Fruit fly (Drosophila melanogaster) whole organism, wandering third instar larva: ENCODE data around the gene TfAP-2.

ENCODE experiments used
- CG32264 ChIP-seq: fragments of 200-800 bp; sonication (Bioruptor generic); optimal IDR thresholded peaks from 2 replicates; lab custom pipeline; 2016; ENCODE audit warnings: missing biosample characterization, missing genetic modification characterization
- CG9705 ChIP-seq: fragments of 200-800 bp; sonication (Bioruptor generic); optimal IDR thresholded peaks from 2 replicates; lab custom pipeline; 2018; ENCODE audit warnings: missing biosample characterization, mild to moderate bottlenecking, missing genetic modification characterization
- CrebA ChIP-seq: fragments of 200-800 bp; sonication (Bioruptor generic); optimal IDR thresholded peaks from 2 replicates; lab custom pipeline; 2016; ENCODE audit warnings: missing biosample characterization, mild to moderate bottlenecking, missing genetic modification characterization, borderline replicate concordance
- Dfd ChIP-seq: fragments of >200 bp; optimal IDR thresholded peaks from 2 replicates; lab custom pipeline; 2017; ENCODE audit warnings: missing biosample characterization, missing genetic modification characterization
- Dif ChIP-seq: fragments of 200-275, 200-300 bp; sonication (Bioruptor generic); optimal IDR thresholded peaks from 2 replicates; lab custom pipeline; 2018; ENCODE audit warnings: missing biosample characterization, missing genetic modification characterization; ENCODE audit not compliant: partially characterized antibody
- GATAd ChIP-seq: sonication (Bioruptor generic); optimal IDR thresholded peaks from 2 replicates; lab custom pipeline; 2016; ENCODE audit warnings: missing biosample characterization, missing genetic modification characterization
- HLH106 ChIP-seq: fragments of 200-800 bp; optimal IDR thresholded peaks from 3 replicates; lab custom pipeline; 2019; ENCODE audit warnings: missing biosample characterization, mild to moderate bottlenecking, missing genetic modification characterization, moderate library complexity
- Hnf4 ChIP-seq: fragments of 200-800 bp; sonication (Bioruptor generic); optimal IDR thresholded peaks from 2 replicates; lab custom pipeline; 2016; ENCODE audit warnings: missing biosample characterization, mild to moderate bottlenecking, missing genetic modification characterization
- Hr78 ChIP-seq: fragments of >200 bp; optimal IDR thresholded peaks from 2 replicates; lab custom pipeline; 2017; ENCODE audit warnings: missing biosample characterization, missing genetic modification characterization
- Hr83 ChIP-seq: fragments of 200-300 bp; sonication (Bioruptor generic); optimal IDR thresholded peaks from 2 replicates; lab custom pipeline; 2016; ENCODE audit warnings: missing biosample characterization, mild to moderate bottlenecking, missing genetic modification characterization, moderate library complexity; ENCODE audit not compliant: poor library complexity, severe bottlenecking
- Jra ChIP-seq: sonication (Bioruptor generic); optimal IDR thresholded peaks from 2 replicates; lab custom pipeline; 2016; ENCODE audit warnings: missing biosample characterization, missing genetic modification characterization
- Mio ChIP-seq: sonication (Bioruptor generic); optimal IDR thresholded peaks from 2 replicates; lab custom pipeline; 2016; ENCODE audit warnings: missing biosample characterization, missing genetic modification characterization
- Myc ChIP-seq: fragments of >200 bp; optimal IDR thresholded peaks from 2 replicates; lab custom pipeline; 2017
- N ChIP-seq: fragments of >200 bp; optimal IDR thresholded peaks from 2 replicates; lab custom pipeline; 2018; ENCODE audit warnings: missing biosample characterization, missing external identifiers, missing genetic modification characterization
- OdsH ChIP-seq: fragments of 200-800 bp; sonication (Bioruptor generic); optimal IDR thresholded peaks from 2 replicates; lab custom pipeline; 2016; ENCODE audit warnings: missing biosample characterization, mild to moderate bottlenecking, missing genetic modification characterization
- Rel ChIP-seq, 2 experiments: fragments of 200-800 bp; sonication (Bioruptor generic) in 1 of 2; optimal IDR thresholded peaks; 2 replicates in 1 of 2; 3 replicates in 1 of 2; lab custom pipeline; 2016 to 2019; ENCODE audit warnings: mild to moderate bottlenecking in 2 of 2, missing biosample characterization in 2 of 2, missing genetic modification characterization in 2 of 2, moderate library complexity in 1 of 2
- Vsx2 ChIP-seq: fragments of 200-300, 225-300 bp; sonication (Bioruptor generic); optimal IDR thresholded peaks from 2 replicates; lab custom pipeline; 2018; ENCODE audit warnings: missing biosample characterization, missing genetic modification characterization; ENCODE audit not compliant: partially characterized antibody
- br ChIP-seq: fragments of 200-800 bp; sonication (Bioruptor generic); optimal IDR thresholded peaks from 2 replicates; lab custom pipeline; 2016; ENCODE audit warnings: missing biosample characterization, missing genetic modification characterization
- brk ChIP-seq: fragments of 200-800 bp; sonication (Bioruptor generic); optimal IDR thresholded peaks from 2 replicates; lab custom pipeline; 2016; ENCODE audit warnings: missing biosample characterization, mild to moderate bottlenecking, missing genetic modification characterization
- dl ChIP-seq, 2 experiments: fragments of 175-275, 200-275 bp in 1 of 2; fragments of 200-275 bp in 1 of 2; sonication (Bioruptor generic); optimal IDR thresholded peaks; lab custom pipeline; 2018; ENCODE audit warnings: mild to moderate bottlenecking in 2 of 2, missing biosample characterization in 2 of 2, missing genetic modification characterization in 2 of 2, moderate library complexity in 2 of 2; ENCODE audit not compliant: partially characterized antibody in 2 of 2, insufficient read depth in 1 of 2
- dsf ChIP-seq: sonication (Bioruptor generic); optimal IDR thresholded peaks from 2 replicates; lab custom pipeline; 2016; ENCODE audit warnings: missing biosample characterization, missing genetic modification characterization, borderline replicate concordance
- ey ChIP-seq: fragments of 200-800 bp; sonication (Bioruptor generic); optimal IDR thresholded peaks from 2 replicates; lab custom pipeline; 2016; ENCODE audit warnings: missing biosample characterization, missing genetic modification characterization
- foxo ChIP-seq, 2 experiments: fragments of 200-800 bp; sonication (Bioruptor generic); optimal IDR thresholded peaks; 2 replicates in 1 of 2; 3 replicates in 1 of 2; lab custom pipeline; 2016 to 2017; ENCODE audit warnings: missing biosample characterization in 2 of 2, missing genetic modification characterization in 2 of 2
- fru ChIP-seq: fragments of 200-800 bp; sonication (Bioruptor generic); optimal IDR thresholded peaks from 3 replicates; lab custom pipeline; 2016; ENCODE audit warnings: missing biosample characterization, mild to moderate bottlenecking, missing genetic modification characterization
- h ChIP-seq: fragments of 200-800 bp; sonication (Bioruptor generic); optimal IDR thresholded peaks from 3 replicates; lab custom pipeline; 2016; ENCODE audit warnings: missing biosample characterization, mild to moderate bottlenecking, missing genetic modification characterization
- jim ChIP-seq: fragments of 175-275, 200-325 bp; sonication (Bioruptor generic); optimal IDR thresholded peaks from 2 replicates; lab custom pipeline; 2016; ENCODE audit warnings: missing biosample characterization, mild to moderate bottlenecking, missing genetic modification characterization
- lola ChIP-seq: fragments of >200 bp; optimal IDR thresholded peaks from 2 replicates; lab custom pipeline; 2017; ENCODE audit warnings: missing biosample characterization, missing genetic modification characterization
- psq ChIP-seq: fragments of 200-800 bp; sonication (Bioruptor generic); optimal IDR thresholded peaks from 3 replicates; lab custom pipeline; 2017; ENCODE audit warnings: missing biosample characterization, mild to moderate bottlenecking, missing genetic modification characterization, moderate library complexity
- rgr ChIP-seq: fragments of 200-800 bp; sonication (Bioruptor generic); optimal IDR thresholded peaks from 3 replicates; lab custom pipeline; 2016; ENCODE audit warnings: missing biosample characterization, mild to moderate bottlenecking, missing genetic modification characterization
- sage ChIP-seq: fragments of 200-800 bp; sonication (Bioruptor generic); optimal IDR thresholded peaks from 2 replicates; lab custom pipeline; 2016; ENCODE audit warnings: missing biosample characterization, mild to moderate bottlenecking, missing genetic modification characterization
- tai ChIP-seq: sonication (Bioruptor generic); optimal IDR thresholded peaks from 2 replicates; lab custom pipeline; 2016; ENCODE audit warnings: missing biosample characterization, missing genetic modification characterization
- usp ChIP-seq: fragments of >200 bp; optimal IDR thresholded peaks from 2 replicates; lab custom pipeline; 2017; ENCODE audit warnings: missing biosample characterization, missing genetic modification characterization
- woc ChIP-seq: sonication (Bioruptor generic); optimal IDR thresholded peaks from 2 replicates; lab custom pipeline; 2016; ENCODE audit warnings: missing biosample characterization, mild to moderate bottlenecking, missing genetic modification characterization

Gene TfAP-2

dm6 chr3L:21554752-21555151 lies 31.9 kb upstream of the TfAP-2 start, which contains the start of gene Wnk:
TSS of gene Wnk (minus strand) at chr3L:21554928.
- TF ChIP-seq sage (GFP tag; lab: Kevin White, UChicago), result no peak
- TF ChIP-seq HLH106 (tag; lab: Kevin White, UChicago), result no peak
- TF ChIP-seq foxo (GFP tag; optimal IDR thresholded peaks at IDR 0.05; lab: Kevin White, UChicago), result no peak
- TF ChIP-seq Rel (GFP tag; optimal IDR thresholded peaks at IDR 0.05; lab: Kevin White, UChicago), result no peak
- no peak for TF ChIP-seq Rel (tag; optimal IDR thresholded peaks at IDR 0.05; lab: Kevin White, UChicago)
- TF ChIP-seq GATAd (GFP tag; lab: Kevin White, UChicago), result no peak
- no peak for TF ChIP-seq Dfd (GFP tag; lab: Kevin White, UChicago)
- TF ChIP-seq CG9705 (GFP tag; lab: Kevin White, UChicago), result no peak
- no peak for TF ChIP-seq ey (GFP tag; lab: Kevin White, UChicago)

dm6 chr3L:21558176-21558871 lies 28.3 kb upstream of the TfAP-2 start, which contains the start of gene CG7173:
TSS of gene CG7173 (minus strand) at chr3L:21558226.
- TF ChIP-seq Hnf4 (GFP tag; lab: Kevin White, UChicago), result no peak
- no peak for TF ChIP-seq Rel (GFP tag; optimal IDR thresholded peaks at IDR 0.05; lab: Kevin White, UChicago)
- TF ChIP-seq Rel (tag; optimal IDR thresholded peaks at IDR 0.05; lab: Kevin White, UChicago), result no peak
- TF ChIP-seq lola (GFP tag; lab: Kevin White, UChicago), result no peak
- TF ChIP-seq CG32264 (GFP tag; lab: Kevin White, UChicago), result no peak
- no peak for TF ChIP-seq ey (GFP tag; lab: Kevin White, UChicago)
- TF ChIP-seq Myc (lab: Kevin White, UChicago), result no peak
- no peak for TF ChIP-seq brk (GFP tag; lab: Kevin White, UChicago)
- TF ChIP-seq GATAd (GFP tag; lab: Kevin White, UChicago), result no peak
- TF ChIP-seq Hr83 (GFP tag; lab: Kevin White, UChicago), result no peak
- no peak for TF ChIP-seq OdsH (GFP tag; lab: Kevin White, UChicago)
- TF ChIP-seq CG9705 (GFP tag; lab: Kevin White, UChicago), result no peak
- TF ChIP-seq h (GFP tag; lab: Kevin White, UChicago), result no peak

- no peak for TF ChIP-seq Hr83 (GFP tag; lab: Kevin White, UChicago)
Measured at dm6 chr3L:21562081-21562480, 24.5 kb upstream of the TfAP-2 start, which contains the start of gene CapaR. TSS of gene CapaR (minus strand) at chr3L:21562181.

dm6 chr3L:21565126-21565525 lies 21.5 kb upstream of the TfAP-2 start, which contains the start of gene CG7634:
TSS of gene CG7634 (plus strand) at chr3L:21565426.
- TF ChIP-seq CrebA (GFP tag; lab: Kevin White, UChicago) (no peak), br (GFP tag; lab: Kevin White, UChicago) (no peak), GATAd (GFP tag; lab: Kevin White, UChicago) (no peak), dsf (GFP tag; lab: Kevin White, UChicago) (no peak), foxo (GFP tag; optimal IDR thresholded peaks at IDR 0.05; lab: Kevin White, UChicago) (no peak), h (GFP tag; lab: Kevin White, UChicago) (no peak), N (no peak), OdsH (GFP tag; lab: Kevin White, UChicago) (no peak), HLH106 (tag; lab: Kevin White, UChicago) (no peak), lola (GFP tag; lab: Kevin White, UChicago) (no peak), woc (GFP tag; lab: Kevin White, UChicago) (no peak), Dfd (GFP tag; lab: Kevin White, UChicago) (no peak), Dif (GFP tag; lab: Kevin White, UChicago) (no peak), Vsx2 (GFP tag; lab: Kevin White, UChicago) (no peak), jim (GFP tag; lab: Kevin White, UChicago) (no peak), Hr83 (GFP tag; lab: Kevin White, UChicago) (no peak), fru (no peak), Hnf4 (GFP tag; lab: Kevin White, UChicago) (no peak), CG9705 (GFP tag; lab: Kevin White, UChicago) (no peak), tai (GFP tag; lab: Kevin White, UChicago) (no peak)
- TF ChIP-seq, all 38 proteins: peak for 0

dm6 chr3L:21568254-21568653 lies 18.4 kb upstream of the TfAP-2 start:
- TF ChIP-seq dsf (GFP tag; lab: Kevin White, UChicago) (no peak), Mio (GFP tag; lab: Kevin White, UChicago) (no peak), rgr (no peak), Hr83 (GFP tag; lab: Kevin White, UChicago) (no peak), Dfd (GFP tag; lab: Kevin White, UChicago) (no peak), sage (GFP tag; lab: Kevin White, UChicago) (no peak), Hr78 (no peak), Jra (no peak), Vsx2 (GFP tag; lab: Kevin White, UChicago) (no peak), br (GFP tag; lab: Kevin White, UChicago) (no peak), h (GFP tag; lab: Kevin White, UChicago) (no peak), lola (GFP tag; lab: Kevin White, UChicago) (no peak), GATAd (GFP tag; lab: Kevin White, UChicago) (no peak), psq (GFP tag; lab: Kevin White, UChicago) (no peak), Rel (GFP tag; optimal IDR thresholded peaks at IDR 0.05; lab: Kevin White, UChicago) (no peak), Rel (tag; optimal IDR thresholded peaks at IDR 0.05; lab: Kevin White, UChicago) (no peak), dl (GFP tag; optimal IDR thresholded peaks at IDR 0.05; lab: Kevin White, UChicago; ENCODE audit: insufficient read depth in 1 of 2, partially characterized antibody in 2 of 2) (no peak), usp (GFP tag; lab: Kevin White, UChicago) (no peak), foxo (GFP tag; optimal IDR thresholded peaks at IDR 0.05; lab: Kevin White, UChicago) (no peak), tai (GFP tag; lab: Kevin White, UChicago) (no peak), CG9705 (GFP tag; lab: Kevin White, UChicago) (no peak)
